Fruit fly (Drosophila melanogaster) whole organism, embryonic: Measurements from ENCODE around the gene ato.

Experiments used
- Antp ChIP-seq: fragments of 200-800 bp; sonication (Bioruptor generic); optimal IDR thresholded peaks from 3 replicates; lab custom pipeline; 2016; ENCODE audit warnings: missing biosample characterization, missing genetic modification characterization
- Atf-2 ChIP-seq: fragments of 200-800 bp; sonication (Bioruptor generic); optimal IDR thresholded peaks from 2 replicates; lab custom pipeline; 2016; ENCODE audit warnings: missing biosample characterization, missing genetic modification characterization
- CG10654 ChIP-seq: fragments of 200-800 bp; sonication (Bioruptor generic); optimal IDR thresholded peaks from 2 replicates; lab custom pipeline; 2016; ENCODE audit warnings: missing biosample characterization, missing genetic modification characterization
- CG11093 ChIP-seq: fragments of 200-800 bp; sonication (Bioruptor generic); IDR thresholded peaks from 3 replicates; pipeline ENCODE4 v1.3.6; 2022; ENCODE audit warnings: missing biosample characterization, missing genetic modification characterization
- CG11504 ChIP-seq: fragments of 200-800 bp; sonication (Bioruptor generic); optimal IDR thresholded peaks from 3 replicates; lab custom pipeline; 2019; ENCODE audit warnings: missing biosample characterization, mild to moderate bottlenecking, missing genetic modification characterization, moderate library complexity
- CG1233 ChIP-seq: fragments of 200-800 bp; sonication (Bioruptor generic); optimal IDR thresholded peaks from 4 replicates; lab custom pipeline; 2018; ENCODE audit warnings: missing biosample characterization, mild to moderate bottlenecking, missing genetic modification characterization
- CG14667 ChIP-seq: fragments of 200-800 bp; sonication (Bioruptor generic); IDR thresholded peaks from 2 replicates; pipeline ENCODE4 v1.3.6; 2022; ENCODE audit warnings: missing biosample characterization, missing genetic modification characterization
- CG16863 ChIP-seq: fragments of 200-800 bp; sonication (Bioruptor generic); optimal IDR thresholded peaks from 3 replicates; lab custom pipeline; 2016; ENCODE audit warnings: missing biosample characterization, missing genetic modification characterization
- CG2129 ChIP-seq: fragments of 200-800 bp; sonication (Bioruptor generic); IDR thresholded peaks from 2 replicates; pipeline ENCODE4 v1.3.6; 2022; ENCODE audit warnings: missing biosample characterization, missing genetic modification characterization; ENCODE audit not compliant: partially characterized antibody
- CG2678 ChIP-seq: fragments of 200-800 bp; sonication (Bioruptor generic); optimal IDR thresholded peaks from 3 replicates; lab custom pipeline; 2019; ENCODE audit warnings: missing biosample characterization, mild to moderate bottlenecking, missing genetic modification characterization, moderate library complexity
- CG30403 ChIP-seq: fragments of 200-800 bp; sonication (Bioruptor generic); optimal IDR thresholded peaks from 3 replicates; lab custom pipeline; 2016; ENCODE audit warnings: missing biosample characterization, missing genetic modification characterization
- CG3065 ChIP-seq: fragments of 200-800 bp; sonication (Bioruptor generic); optimal IDR thresholded peaks from 2 replicates; lab custom pipeline; 2016; ENCODE audit warnings: missing biosample characterization, missing genetic modification characterization
- CG31224 ChIP-seq: fragments of 200-800 bp; sonication (Bioruptor generic); IDR thresholded peaks from 2 replicates; pipeline ENCODE4 v1.3.6; 2022; ENCODE audit warnings: missing biosample characterization, missing genetic modification characterization
- CG31388 ChIP-seq: fragments of 200-800 bp; sonication (Bioruptor generic); optimal IDR thresholded peaks from 2 replicates; lab custom pipeline; 2016; ENCODE audit warnings: missing biosample characterization, missing genetic modification characterization
- CG31441 ChIP-seq: fragments of 200-800 bp; sonication (Bioruptor generic); IDR thresholded peaks from 2 replicates; pipeline ENCODE4 v1.3.6; 2022; ENCODE audit warnings: missing biosample characterization, missing genetic modification characterization
- CG42726 ChIP-seq: fragments of 200-800 bp; sonication (Bioruptor generic); IDR thresholded peaks from 2 replicates; pipeline ENCODE4 v1.3.6; 2022; ENCODE audit warnings: missing biosample characterization, missing genetic modification characterization; ENCODE audit not compliant: partially characterized antibody
- CG4820 ChIP-seq: fragments of 200-800 bp; sonication (Bioruptor generic); optimal IDR thresholded peaks from 3 replicates; lab custom pipeline; 2016; ENCODE audit warnings: missing biosample characterization, missing genetic modification characterization
- CG4854 ChIP-seq: fragments of 200-800 bp; sonication (Bioruptor generic); optimal IDR thresholded peaks from 2 replicates; lab custom pipeline; 2016; ENCODE audit warnings: missing biosample characterization, missing genetic modification characterization, inconsistent platforms
- CG6654 ChIP-seq: fragments of 200-800 bp; sonication (Bioruptor generic); optimal IDR thresholded peaks from 2 replicates; lab custom pipeline; 2017; ENCODE audit warnings: missing biosample characterization, mild to moderate bottlenecking, missing genetic modification characterization
- CG7271 ChIP-seq: fragments of 200-800 bp; sonication (Bioruptor generic); optimal IDR thresholded peaks from 2 replicates; lab custom pipeline; 2018; ENCODE audit warnings: missing biosample characterization, mild to moderate bottlenecking, missing genetic modification characterization, moderate library complexity
- CG8281 ChIP-seq: fragments of 200-800 bp; sonication (Bioruptor generic); optimal IDR thresholded peaks from 2 replicates; lab custom pipeline; 2018; ENCODE audit warnings: missing biosample characterization, mild to moderate bottlenecking, missing genetic modification characterization, moderate library complexity
- CG8290 ChIP-seq, 3 experiments: fragments of 200-800 bp; sonication (Bioruptor generic); optimal IDR thresholded peaks; 2 replicates each; lab custom pipeline; 2016 to 2019; ENCODE audit warnings: missing biosample characterization in 3 of 3, missing genetic modification characterization in 3 of 3, mild to moderate bottlenecking in 2 of 3, moderate library complexity in 1 of 3
- CG8765 ChIP-seq: fragments of 200-800 bp; sonication (Bioruptor generic); IDR thresholded peaks from 2 replicates; pipeline ENCODE4 v1.3.6; 2022; ENCODE audit warnings: missing biosample characterization, missing genetic modification characterization
- CG9437 ChIP-seq: fragments of 200-800 bp; sonication (Bioruptor generic); optimal IDR thresholded peaks from 2 replicates; lab custom pipeline; 2018; ENCODE audit warnings: missing biosample characterization, mild to moderate bottlenecking, missing genetic modification characterization
- E2f2 ChIP-seq: fragments of 200-800 bp; sonication (Bioruptor generic); IDR thresholded peaks from 2 replicates; pipeline ENCODE4 v1.3.6; 2022; ENCODE audit warnings: missing biosample characterization, missing genetic modification characterization
- ERR ChIP-seq: fragments of 200-800 bp; sonication (Bioruptor generic); optimal IDR thresholded peaks from 2 replicates; lab custom pipeline; 2016; ENCODE audit warnings: missing biosample characterization, missing genetic modification characterization
- H15 ChIP-seq: fragments of 200-800 bp; sonication (Bioruptor generic); IDR thresholded peaks from 3 replicates; pipeline ENCODE4 v1.3.6; 2022; ENCODE audit warnings: missing biosample characterization, missing genetic modification characterization
- Kr ChIP-seq: fragments of 200-800 bp; sonication (Bioruptor generic); optimal IDR thresholded peaks from 2 replicates; lab custom pipeline; 2017; ENCODE audit warnings: missing biosample characterization, mild to moderate bottlenecking, missing genetic modification characterization
- Lim3 ChIP-seq: fragments of 200-800 bp; sonication (Bioruptor generic); IDR thresholded peaks from 2 replicates; pipeline ENCODE4 v1.3.6; 2022; ENCODE audit warnings: missing biosample characterization, missing genetic modification characterization
- MBD-R2 ChIP-seq: fragments of 200-800 bp; sonication (Bioruptor generic); IDR thresholded peaks from 2 replicates; pipeline ENCODE4 v1.3.6; 2022; ENCODE audit warnings: missing biosample characterization, missing genetic modification characterization
- Myb ChIP-seq: fragments of 200-800 bp; sonication (Bioruptor generic); optimal IDR thresholded peaks from 2 replicates; lab custom pipeline; 2016; ENCODE audit warnings: missing biosample characterization, missing genetic modification characterization
- NfI ChIP-seq: fragments of 200-800 bp; sonication (Bioruptor generic); optimal IDR thresholded peaks from 3 replicates; lab custom pipeline; 2018; ENCODE audit warnings: missing biosample characterization, mild to moderate bottlenecking, missing genetic modification characterization, moderate library complexity
- Six4 ChIP-seq: fragments of 200-800 bp; sonication (Bioruptor generic); optimal IDR thresholded peaks from 2 replicates; lab custom pipeline; 2016; ENCODE audit warnings: missing biosample characterization, missing genetic modification characterization
- ap ChIP-seq: fragments of 200-800 bp; sonication (Bioruptor generic); IDR thresholded peaks from 2 replicates; pipeline ENCODE4 v1.3.6; 2022; ENCODE audit warnings: missing biosample characterization, missing genetic modification characterization
- cato ChIP-seq: fragments of 200-800 bp; sonication (Bioruptor generic); optimal IDR thresholded peaks from 2 replicates; lab custom pipeline; 2016; ENCODE audit warnings: missing biosample characterization, missing genetic modification characterization, borderline replicate concordance
- cg ChIP-seq: fragments of 200-800 bp; sonication (Bioruptor generic); optimal IDR thresholded peaks from 3 replicates; lab custom pipeline; 2019; ENCODE audit warnings: missing biosample characterization, mild to moderate bottlenecking, missing genetic modification characterization, moderate library complexity
- fd96Cb ChIP-seq: fragments of 200-800 bp; sonication (Bioruptor generic); optimal IDR thresholded peaks from 2 replicates; lab custom pipeline; 2018; ENCODE audit warnings: missing biosample characterization, mild to moderate bottlenecking, missing genetic modification characterization, moderate library complexity
- gcm2 ChIP-seq: fragments of 200-800 bp; sonication (Bioruptor generic); optimal IDR thresholded peaks from 2 replicates; lab custom pipeline; 2016; ENCODE audit warnings: missing biosample characterization, missing genetic modification characterization
- gfzf ChIP-seq: fragments of 200-800 bp; sonication (Bioruptor generic); optimal IDR thresholded peaks from 2 replicates; lab custom pipeline; 2016; ENCODE audit warnings: missing biosample characterization, mild to moderate bottlenecking, missing genetic modification characterization, moderate library complexity
- ham ChIP-seq: fragments of 200-800 bp; sonication (Bioruptor generic); IDR thresholded peaks from 2 replicates; pipeline ENCODE4 v1.3.6; 2022; ENCODE audit warnings: missing biosample characterization, missing genetic modification characterization
- insv ChIP-seq, 2 experiments: fragments of 200-800 bp; sonication (Bioruptor generic); optimal IDR thresholded peaks; 3 replicates each; lab custom pipeline; 2016 to 2018; ENCODE audit warnings: missing biosample characterization in 2 of 2, missing genetic modification characterization in 2 of 2
- klu ChIP-seq: fragments of 200-800 bp; sonication (Bioruptor generic); IDR thresholded peaks from 2 replicates; pipeline ENCODE4 v1.3.6; 2022; ENCODE audit warnings: missing biosample characterization, missing genetic modification characterization
- lola ChIP-seq, 3 experiments: fragments of >200 bp in 2 of 3; fragments of 200-800 bp in 1 of 3; sonication (Bioruptor generic) in 1 of 3; optimal IDR thresholded peaks; 2 replicates each; lab custom pipeline; 2017 to 2019; ENCODE audit warnings: missing biosample characterization in 3 of 3, missing genetic modification characterization in 3 of 3, mild to moderate bottlenecking in 1 of 3, moderate library complexity in 1 of 3
- nerfin-2 ChIP-seq: fragments of 200-800 bp; sonication (Bioruptor generic); IDR thresholded peaks from 2 replicates; pipeline ENCODE4 v1.3.6; 2022; ENCODE audit warnings: missing biosample characterization, missing genetic modification characterization; ENCODE audit not compliant: partially characterized antibody
- pb ChIP-seq: fragments of 200-800 bp; sonication (Bioruptor generic); optimal IDR thresholded peaks from 3 replicates; lab custom pipeline; 2016; ENCODE audit warnings: missing biosample characterization, missing genetic modification characterization
- rib ChIP-seq: fragments of 200-800 bp; sonication (Bioruptor generic); IDR thresholded peaks from 2 replicates; pipeline ENCODE4 v1.3.6; 2022; ENCODE audit warnings: missing biosample characterization, missing genetic modification characterization
- sens ChIP-seq: fragments of 200-800 bp; sonication (Bioruptor generic); peaks from one replicate; lab custom pipeline; 2016; ENCODE audit warnings: missing biosample characterization, missing genetic modification characterization
- sima ChIP-seq: fragments of 200-800 bp; sonication (Bioruptor generic); optimal IDR thresholded peaks from 2 replicates; lab custom pipeline; 2016; ENCODE audit warnings: missing biosample characterization, missing genetic modification characterization
- slou ChIP-seq: fragments of 200-800 bp; sonication (Bioruptor generic); optimal IDR thresholded peaks from 3 replicates; lab custom pipeline; 2016; ENCODE audit warnings: missing biosample characterization, missing genetic modification characterization
- vfl ChIP-seq: fragments of 200-800 bp; sonication (Bioruptor generic); optimal IDR thresholded peaks from 2 replicates; lab custom pipeline; 2016; ENCODE audit warnings: missing biosample characterization, missing genetic modification characterization
- vnd ChIP-seq: fragments of 200-800 bp; sonication (Bioruptor generic); IDR thresholded peaks from 3 replicates; pipeline ENCODE4 v1.3.6; 2022; ENCODE audit warnings: missing biosample characterization, missing genetic modification characterization; ENCODE audit not compliant: partially characterized antibody
- vvl ChIP-seq: fragments of 200-800 bp; sonication (Bioruptor generic); IDR thresholded peaks from 2 replicates; pipeline ENCODE4 v1.3.6; 2022; ENCODE audit warnings: missing biosample characterization, missing genetic modification characterization

ato gene

DNA sequence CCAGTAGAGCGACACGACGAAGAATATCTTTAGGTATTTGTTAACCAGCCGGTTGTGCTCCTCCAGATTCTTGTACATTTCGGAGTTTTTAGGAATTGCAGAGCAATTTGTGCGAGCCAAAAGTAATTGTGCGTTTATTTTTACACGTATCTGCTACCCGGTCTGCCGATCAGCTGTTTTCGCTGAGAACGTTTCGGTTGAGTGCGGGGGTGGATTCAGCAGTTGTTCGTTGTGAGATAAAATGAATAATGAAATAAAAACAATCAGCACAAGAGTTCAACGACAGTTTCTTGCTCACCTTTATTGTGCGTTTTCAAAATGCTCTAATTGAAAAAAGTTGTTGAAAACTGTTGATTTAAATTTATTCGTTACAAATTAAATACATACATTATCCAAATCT is 26.0 kb downstream of the ato start, which contains the start of gene nac (continued):
- TF ChIP-seq ERR (GFP tag; lab: Kevin White, UChicago): no peak
- TF ChIP-seq CG2678 (tag; lab: Kevin White, UChicago): no peak
- TF ChIP-seq Six4: no peak
- no peak for TF ChIP-seq CG30403
- no peak for TF ChIP-seq ham (GFP tag; lab: Robert Waterston, UW)
- no peak for TF ChIP-seq CG9437 (GFP tag; lab: Kevin White, UChicago)
- no peak for TF ChIP-seq NfI (GFP tag; lab: Kevin White, UChicago)
- no peak for TF ChIP-seq insv (GFP tag; optimal IDR thresholded peaks at IDR 0.05; lab: Kevin White, UChicago)
- no peak for TF ChIP-seq nerfin-2 (GFP tag; lab: Robert Waterston, UW)
- TF ChIP-seq vfl: no peak
- TF ChIP-seq pb (GFP tag; lab: Kevin White, UChicago): no peak
- TF ChIP-seq cato (GFP tag; lab: Kevin White, UChicago): no peak
- no peak for TF ChIP-seq vnd
- TF ChIP-seq Kr: no peak
- no peak for TF ChIP-seq CG7271 (tag; lab: Kevin White, UChicago)
- TF ChIP-seq slou (GFP tag; lab: Kevin White, UChicago): no peak
- no peak for TF ChIP-seq CG31388 (GFP tag; lab: Kevin White, UChicago)
- TF ChIP-seq CG8765 (GFP tag; lab: Robert Waterston, UW): no peak
- TF ChIP-seq lola (GFP tag; optimal IDR thresholded peaks at IDR 0.05; lab: Kevin White, UChicago): no peak
- no peak for TF ChIP-seq Antp (GFP tag; lab: Kevin White, UChicago)
- TF ChIP-seq sima: no peak
- peak; percentile 79 for TF ChIP-seq MBD-R2 (GFP tag; lab: Robert Waterston, UW)
- no peak for TF ChIP-seq CG6654 (GFP tag; lab: Kevin White, UChicago)
- no peak for TF ChIP-seq CG8281 (tag; lab: Kevin White, UChicago)
- TF ChIP-seq Lim3 (GFP tag; lab: Robert Waterston, UW): no peak
- TF ChIP-seq gcm2 (GFP tag; lab: Kevin White, UChicago): no peak
- TF ChIP-seq klu (GFP tag; lab: Robert Waterston, UW): no peak
- no peak for TF ChIP-seq CG4820 (GFP tag; lab: Kevin White, UChicago)
- no peak for TF ChIP-seq vvl
- TF ChIP-seq ap (GFP tag; lab: Robert Waterston, UW): no peak
- no peak for TF ChIP-seq rib (GFP tag; lab: Robert Waterston, UW)
- no peak for TF ChIP-seq CG11093 (GFP tag; lab: Robert Waterston, UW)
- no peak for TF ChIP-seq sens
- no peak for TF ChIP-seq fd96Cb (tag; lab: Kevin White, UChicago)
- TF ChIP-seq CG14667 (GFP tag; lab: Robert Waterston, UW): no peak
- no peak for TF ChIP-seq CG4854 (GFP tag; lab: Kevin White, UChicago)
- TF ChIP-seq CG2129 (GFP tag; lab: Robert Waterston, UW): no peak
- TF ChIP-seq CG31441 (GFP tag; lab: Robert Waterston, UW): no peak
- no peak for TF ChIP-seq CG16863 (GFP tag; lab: Kevin White, UChicago)
- no peak for TF ChIP-seq CG42726
- no peak for TF ChIP-seq gfzf (GFP tag; lab: Kevin White, UChicago)
- no peak for TF ChIP-seq H15 (GFP tag; lab: Robert Waterston, UW)
- no peak for TF ChIP-seq cg (GFP tag; lab: Kevin White, UChicago)
- TF ChIP-seq CG3065 (GFP tag; lab: Kevin White, UChicago): no peak
- no peak for TF ChIP-seq E2f2 (GFP tag; lab: Robert Waterston, UW)
- TF ChIP-seq CG31224 (GFP tag; lab: Robert Waterston, UW): no peak
- no peak for TF ChIP-seq CG8290 (GFP tag; optimal IDR thresholded peaks at IDR 0.05; lab: Kevin White, UChicago)
- peak in 1 of 2 experiments; percentile 62 for TF ChIP-seq CG8290 (tag; optimal IDR thresholded peaks at IDR 0.05; lab: Kevin White, UChicago)
- no peak for TF ChIP-seq Atf-2 (GFP tag; lab: Kevin White, UChicago)
- TF ChIP-seq CG1233 (GFP tag; lab: Kevin White, UChicago): no peak
- TF ChIP-seq Myb (GFP tag; lab: Kevin White, UChicago): no peak
- TF ChIP-seq CG11504 (tag; lab: Kevin White, UChicago): no peak
- no peak for TF ChIP-seq CG10654 (GFP tag; lab: Kevin White, UChicago)
